Fruit fly (Drosophila melanogaster) whole organism, prepupa: Measurements from ENCODE around the gene Culd.

ENCODE experiments used
- Eip75B ChIP-seq: fragments of 200-800 bp; sonication (Bioruptor generic); optimal IDR thresholded peaks from 3 replicates; lab custom pipeline; 2016; ENCODE audit warnings: missing biosample characterization, missing genetic modification characterization
- vri ChIP-seq: fragments of 200-800 bp; sonication (Bioruptor generic); optimal IDR thresholded peaks from 3 replicates; lab custom pipeline; 2016; ENCODE audit warnings: missing biosample characterization, mild to moderate bottlenecking, missing genetic modification characterization

dm6 chr3L:8394132-8394531, 38.0 kb upstream of the Culd start:
- no peak for TF ChIP-seq vri (GFP tag; lab: Kevin White, UChicago)
- TF ChIP-seq Eip75B (GFP tag; lab: Kevin White, UChicago) = no peak
